Fruit fly (Drosophila melanogaster) whole organism, embryonic: ENCODE data around the gene CNMaR.
A peak's percentile ranks its signal among the peaks of the same experiment; 100 is the strongest.

Experiments
- Atf3 ChIP-seq: fragments of 200-800 bp; sonication (Bioruptor generic); optimal IDR thresholded peaks from 3 replicates; lab custom pipeline; 2016; ENCODE audit warnings: missing biosample characterization, missing genetic modification characterization
- Blimp-1 ChIP-seq: fragments of 200-800 bp; sonication (Bioruptor generic); optimal IDR thresholded peaks from 3 replicates; lab custom pipeline; 2018; ENCODE audit warnings: missing biosample characterization, missing genetic modification characterization, mild to moderate bottlenecking, moderate library complexity, missing genetic modification reagents
- BtbVII ChIP-seq: fragments of 200-800 bp; sonication (Bioruptor generic); optimal IDR thresholded peaks from 3 replicates; lab custom pipeline; 2017; ENCODE audit warnings: missing biosample characterization, mild to moderate bottlenecking, missing genetic modification characterization
- CG10147 ChIP-seq: fragments of 200-800 bp; sonication (Bioruptor generic); optimal IDR thresholded peaks from 2 replicates; lab custom pipeline; 2019; ENCODE audit warnings: missing biosample characterization, mild to moderate bottlenecking, missing genetic modification characterization, moderate library complexity
- CG10431 ChIP-seq: fragments of 200-800 bp; sonication (Bioruptor generic); optimal IDR thresholded peaks from 3 replicates; lab custom pipeline; 2018; ENCODE audit warnings: missing biosample characterization, mild to moderate bottlenecking, missing genetic modification characterization
- CG10959 ChIP-seq: fragments of 200-800 bp; sonication (Bioruptor generic); IDR thresholded peaks from 2 replicates; pipeline ENCODE4 v1.3.6; 2022; ENCODE audit warnings: missing biosample characterization, missing genetic modification characterization
- CG11085 ChIP-seq: fragments of 200-800 bp; sonication (Bioruptor generic); IDR thresholded peaks from 2 replicates; pipeline ENCODE4 v1.3.6; 2022; ENCODE audit warnings: missing biosample characterization, missing genetic modification characterization
- CG11398 ChIP-seq: fragments of 200-800 bp; sonication (Bioruptor generic); optimal IDR thresholded peaks from 2 replicates; lab custom pipeline; 2016; ENCODE audit warnings: missing biosample characterization, missing genetic modification characterization
- CG11456 ChIP-seq: fragments of 200-800 bp; sonication (Bioruptor generic); IDR thresholded peaks from 3 replicates; pipeline ENCODE4 v1.3.6; 2022; ENCODE audit warnings: missing biosample characterization, missing genetic modification characterization
- CG12769 ChIP-seq: fragments of 200-800 bp; sonication (Bioruptor generic); optimal IDR thresholded peaks from 2 replicates; lab custom pipeline; 2019; ENCODE audit warnings: missing biosample characterization, mild to moderate bottlenecking, missing genetic modification characterization, moderate library complexity
- CG12942 ChIP-seq: fragments of 200-800 bp; sonication (Bioruptor generic); optimal IDR thresholded peaks from 3 replicates; lab custom pipeline; 2016; ENCODE audit warnings: missing biosample characterization, missing genetic modification characterization
- CG13123 ChIP-seq: fragments of 200-800 bp; sonication (Bioruptor generic); optimal IDR thresholded peaks from 2 replicates; lab custom pipeline; 2016; ENCODE audit warnings: missing biosample characterization, missing genetic modification characterization
- CG2678 ChIP-seq: fragments of 200-800 bp; sonication (Bioruptor generic); optimal IDR thresholded peaks from 3 replicates; lab custom pipeline; 2019; ENCODE audit warnings: missing biosample characterization, mild to moderate bottlenecking, missing genetic modification characterization, moderate library complexity
- CG3847 ChIP-seq: fragments of 200-800 bp; sonication (Bioruptor generic); IDR thresholded peaks from 2 replicates; pipeline ENCODE4 v1.3.6; 2022; ENCODE audit warnings: missing biosample characterization, missing genetic modification characterization
- CG4707 ChIP-seq: fragments of 200-800 bp; sonication (Bioruptor generic); optimal IDR thresholded peaks from 2 replicates; lab custom pipeline; 2018; ENCODE audit warnings: missing biosample characterization, mild to moderate bottlenecking, missing genetic modification characterization, moderate library complexity
- CG6254 ChIP-seq: fragments of 200-800 bp; sonication (Bioruptor generic); optimal IDR thresholded peaks from 3 replicates; lab custom pipeline; 2017; ENCODE audit warnings: mild to moderate bottlenecking, missing biosample characterization, missing genetic modification reagents, missing genetic modification characterization
- CG7556 ChIP-seq: fragments of 200-800 bp; sonication (Bioruptor generic); optimal IDR thresholded peaks from 2 replicates; lab custom pipeline; 2017; ENCODE audit warnings: missing biosample characterization, mild to moderate bottlenecking, missing genetic modification characterization
- CG7963 ChIP-seq: fragments of 200-800 bp; sonication (Bioruptor generic); IDR thresholded peaks from 3 replicates; pipeline ENCODE4 v1.3.6; 2022; ENCODE audit warnings: missing biosample characterization, missing genetic modification characterization; ENCODE audit not compliant: partially characterized antibody
- CG8478 ChIP-seq: fragments of >200 bp; optimal IDR thresholded peaks from 2 replicates; lab custom pipeline; 2018
- Chrac-16 ChIP-seq: fragments of 200-800 bp; sonication (Bioruptor generic); optimal IDR thresholded peaks from 3 replicates; lab custom pipeline; 2016; ENCODE audit warnings: missing biosample characterization, missing genetic modification characterization
- Doc2 ChIP-seq: fragments of 200-800 bp; sonication (Bioruptor generic); IDR thresholded peaks from 2 replicates; pipeline ENCODE4 v1.3.6; 2022; ENCODE audit warnings: missing biosample characterization, missing genetic modification characterization
- H2.0 ChIP-seq: fragments of 200-800 bp; sonication (Bioruptor generic); IDR thresholded peaks from 2 replicates; pipeline ENCODE4 v1.3.6; 2022; ENCODE audit warnings: missing biosample characterization, missing genetic modification characterization
- HHEX ChIP-seq: fragments of 200-800 bp; sonication (Bioruptor generic); optimal IDR thresholded peaks from 3 replicates; lab custom pipeline; 2017; ENCODE audit warnings: missing biosample characterization, mild to moderate bottlenecking, missing genetic modification characterization, missing genetic modification reagents
- Hey ChIP-seq: fragments of 200-800 bp; sonication (Bioruptor generic); optimal IDR thresholded peaks from 3 replicates; lab custom pipeline; 2018; ENCODE audit warnings: missing biosample characterization, mild to moderate bottlenecking, missing genetic modification characterization
- Max ChIP-seq: fragments of 200-800 bp; sonication (Bioruptor generic); optimal IDR thresholded peaks from 2 replicates; lab custom pipeline; 2016; ENCODE audit warnings: missing biosample characterization, mild to moderate bottlenecking, missing genetic modification characterization
- Nf-YC ChIP-seq: fragments of 200-800 bp; optimal IDR thresholded peaks from 3 replicates; lab custom pipeline; 2019; ENCODE audit warnings: missing biosample characterization, mild to moderate bottlenecking, missing genetic modification characterization, moderate library complexity
- Sry-δ ChIP-seq: fragments of 200-800 bp; sonication (Bioruptor generic); optimal IDR thresholded peaks from 2 replicates; lab custom pipeline; 2016; ENCODE audit warnings: missing biosample characterization, missing genetic modification characterization
- Vsx1 ChIP-seq: fragments of 200-800 bp; sonication (Bioruptor generic); optimal IDR thresholded peaks from 2 replicates; lab custom pipeline; 2017; ENCODE audit warnings: missing biosample characterization, mild to moderate bottlenecking, missing genetic modification characterization, missing genetic modification reagents
- aop ChIP-seq: fragments of 200-800 bp; sonication (Bioruptor generic); IDR thresholded peaks from 2 replicates; pipeline ENCODE4 v1.3.6; 2022; ENCODE audit warnings: missing biosample characterization, missing genetic modification characterization
- bab2 ChIP-seq: fragments of 200-800 bp; sonication (Bioruptor generic); optimal IDR thresholded peaks from 2 replicates; lab custom pipeline; 2016; ENCODE audit warnings: missing biosample characterization, missing genetic modification characterization
- bbx ChIP-seq: fragments of 200-800 bp; sonication (Bioruptor generic); IDR thresholded peaks from 2 replicates; pipeline ENCODE4 v1.3.6; 2022; ENCODE audit warnings: missing biosample characterization, missing genetic modification characterization; ENCODE audit not compliant: partially characterized antibody
- cad ChIP-seq: fragments of >200 bp; optimal IDR thresholded peaks from 2 replicates; lab custom pipeline; 2017; ENCODE audit warnings: missing biosample characterization, missing genetic modification characterization
- cas ChIP-seq: fragments of 200-800 bp; sonication (Bioruptor generic); IDR thresholded peaks from 2 replicates; pipeline ENCODE4 v1.3.6; 2022; ENCODE audit warnings: missing biosample characterization, missing genetic modification characterization
- ci ChIP-seq: fragments of 200-800 bp; sonication (Bioruptor generic); IDR thresholded peaks from 3 replicates; pipeline ENCODE4 v1.3.6; 2022; ENCODE audit warnings: missing biosample characterization, missing genetic modification characterization
- fu2 ChIP-seq: fragments of 200-800 bp; sonication (Bioruptor generic); optimal IDR thresholded peaks from 2 replicates; lab custom pipeline; 2016; ENCODE audit warnings: missing biosample characterization, missing genetic modification characterization
- gcm2 ChIP-seq: fragments of 200-800 bp; sonication (Bioruptor generic); optimal IDR thresholded peaks from 2 replicates; lab custom pipeline; 2016; ENCODE audit warnings: missing biosample characterization, missing genetic modification characterization
- gsb-n ChIP-seq: fragments of 200-800 bp; sonication (Bioruptor generic); optimal IDR thresholded peaks from 3 replicates; lab custom pipeline; 2018; ENCODE audit warnings: missing biosample characterization, mild to moderate bottlenecking, missing genetic modification characterization
- ham ChIP-seq: fragments of 200-800 bp; sonication (Bioruptor generic); IDR thresholded peaks from 2 replicates; pipeline ENCODE4 v1.3.6; 2022; ENCODE audit warnings: missing biosample characterization, missing genetic modification characterization
- hth ChIP-seq: fragments of >200 bp; optimal IDR thresholded peaks from 2 replicates; lab custom pipeline; 2017; ENCODE audit warnings: inconsistent platforms
- jigr1 ChIP-seq: fragments of 200-800 bp; sonication (Bioruptor generic); IDR thresholded peaks from 3 replicates; pipeline ENCODE4 v1.3.6; 2022; ENCODE audit warnings: missing biosample characterization, missing genetic modification characterization
- jing ChIP-seq: fragments of 200-800 bp; sonication (Bioruptor generic); optimal IDR thresholded peaks from 2 replicates; lab custom pipeline; 2018; ENCODE audit warnings: missing biosample characterization, mild to moderate bottlenecking, missing genetic modification characterization
- lola ChIP-seq, 3 experiments: fragments of >200 bp in 2 of 3; fragments of 200-800 bp in 1 of 3; sonication (Bioruptor generic) in 1 of 3; optimal IDR thresholded peaks; 2 replicates each; lab custom pipeline; 2017 to 2019; ENCODE audit warnings: missing biosample characterization in 3 of 3, missing genetic modification characterization in 3 of 3, mild to moderate bottlenecking in 1 of 3, moderate library complexity in 1 of 3
- mam ChIP-seq: fragments of 200-800 bp; sonication (Bioruptor generic); optimal IDR thresholded peaks from 3 replicates; lab custom pipeline; 2016; ENCODE audit warnings: missing biosample characterization, missing genetic modification characterization
- pzg ChIP-seq: fragments of 200-800 bp; sonication (Bioruptor generic); optimal IDR thresholded peaks from 3 replicates; lab custom pipeline; 2018; ENCODE audit warnings: missing biosample characterization, mild to moderate bottlenecking, missing genetic modification characterization, moderate library complexity
- ro ChIP-seq: fragments of 200-800 bp; sonication (Bioruptor generic); IDR thresholded peaks from 2 replicates; pipeline ENCODE4 v1.3.6; 2022; ENCODE audit warnings: missing biosample characterization, missing genetic modification characterization
- slp2 ChIP-seq: fragments of 200-800 bp; sonication (Bioruptor generic); optimal IDR thresholded peaks from 2 replicates; lab custom pipeline; 2016; ENCODE audit warnings: missing biosample characterization, missing genetic modification characterization
- sr ChIP-seq: fragments of 200-800 bp; sonication (Bioruptor generic); IDR thresholded peaks from 3 replicates; pipeline ENCODE4 v1.3.6; 2022; ENCODE audit warnings: missing biosample characterization, missing genetic modification characterization
- stwl ChIP-seq: fragments of 200-800 bp; sonication (Bioruptor generic); optimal IDR thresholded peaks from 3 replicates; lab custom pipeline; 2018; ENCODE audit warnings: missing biosample characterization, mild to moderate bottlenecking, missing genetic modification characterization, moderate library complexity
- sug ChIP-seq: fragments of 200-800 bp; optimal IDR thresholded peaks from 2 replicates; lab custom pipeline; 2019; ENCODE audit warnings: missing biosample characterization, mild to moderate bottlenecking, missing genetic modification characterization, moderate library complexity
- twi ChIP-seq: fragments of 200-800 bp; optimal IDR thresholded peaks from 2 replicates; lab custom pipeline; 2019; ENCODE audit warnings: missing biosample characterization, mild to moderate bottlenecking, missing genetic modification characterization, moderate library complexity
- tx ChIP-seq: fragments of 200-800 bp; sonication (Bioruptor generic); optimal IDR thresholded peaks from 2 replicates; lab custom pipeline; 2016; ENCODE audit warnings: missing biosample characterization, missing genetic modification characterization
- unpg ChIP-seq: fragments of 200-800 bp; sonication (Bioruptor generic); optimal IDR thresholded peaks from 3 replicates; lab custom pipeline; 2018; ENCODE audit warnings: missing biosample characterization, mild to moderate bottlenecking, missing genetic modification characterization, moderate library complexity
- wor ChIP-seq: fragments of 200-800 bp; sonication (Bioruptor generic); IDR thresholded peaks from 2 replicates; pipeline ENCODE4 v1.3.6; 2022; ENCODE audit warnings: missing biosample characterization, missing genetic modification characterization

CNMaR gene

DNA sequence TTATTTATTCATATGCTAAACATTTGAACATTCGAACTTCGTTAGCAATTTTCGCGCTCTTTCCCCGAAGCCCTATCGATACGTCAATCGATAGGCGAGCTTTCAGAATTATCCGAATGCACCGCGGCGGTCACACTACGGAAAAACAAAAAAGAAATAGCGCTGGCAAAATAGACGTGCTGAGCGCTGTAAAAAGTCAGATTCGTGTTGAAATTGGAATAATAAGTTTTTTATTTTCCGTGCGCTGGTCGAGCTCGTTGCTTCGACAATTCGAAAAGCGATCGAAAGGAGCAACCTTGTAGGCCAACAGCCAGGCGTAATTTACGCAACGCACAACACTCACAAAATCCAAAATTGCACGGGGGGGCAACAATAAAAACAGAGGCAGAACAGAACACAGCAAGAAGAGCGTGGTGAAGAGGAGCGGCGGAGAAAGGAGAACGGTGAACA is 54.3 kb downstream of the CNMaR start, which contains the start of gene Ubc4 (continued):
- TF ChIP-seq unpg (GFP tag; lab: Kevin White, UChicago) (no peak), cad (GFP tag; lab: Kevin White, UChicago) (no peak), BtbVII (GFP tag; lab: Kevin White, UChicago) (no peak), fu2 (no peak), HHEX (GFP tag; lab: Kevin White, UChicago) (no peak), CG6254 (GFP tag; lab: Kevin White, UChicago) (no peak), CG4707 (GFP tag; lab: Kevin White, UChicago) (no peak), gsb-n (tag; lab: Kevin White, UChicago) (no peak), ro (GFP tag; lab: Robert Waterston, UW) (no peak), twi (tag; lab: Kevin White, UChicago) (no peak), Hey (tag; lab: Kevin White, UChicago) (no peak), mam (peak; percentile 26), bab2 (GFP tag; lab: Kevin White, UChicago) (no peak), CG10959 (no peak), Max (no peak), Sry-δ (GFP tag; lab: Kevin White, UChicago) (peak; percentile 86), CG3847 (peak; percentile 37), CG7963 (GFP tag; lab: Robert Waterston, UW) (peak; percentile 86), CG10147 (GFP tag; lab: Kevin White, UChicago) (no peak), CG11456 (no peak), gcm2 (no peak), CG8478 (no peak), lola (GFP tag; optimal IDR thresholded peaks at IDR 0.05; lab: Kevin White, UChicago) (no peak), slp2 (no peak), CG2678 (tag; lab: Kevin White, UChicago) (no peak), CG13123 (GFP tag; lab: Kevin White, UChicago) (no peak), CG11398 (GFP tag; lab: Kevin White, UChicago) (no peak), cas (GFP tag; lab: Robert Waterston, UW) (no peak), hth (no peak), ci (GFP tag; lab: Robert Waterston, UW) (peak; percentile 21; the same call in 1 of the 3 replicates), bbx (GFP tag; lab: Robert Waterston, UW) (peak; percentile 89), H2.0 (GFP tag; lab: Robert Waterston, UW) (no peak), Doc2 (GFP tag; lab: Robert Waterston, UW) (no peak), tx (GFP tag; lab: Kevin White, UChicago) (no peak), sr (GFP tag; lab: Robert Waterston, UW) (no peak), jigr1 (no peak), Blimp-1 (GFP tag; lab: Kevin White, UChicago) (no peak), CG10431 (GFP tag; lab: Kevin White, UChicago) (no peak), Vsx1 (GFP tag; lab: Kevin White, UChicago) (no peak), CG7556 (GFP tag; lab: Kevin White, UChicago) (no peak), CG12769 (tag; lab: Kevin White, UChicago) (no peak), jing (GFP tag; lab: Kevin White, UChicago) (no peak), wor (GFP tag; lab: Robert Waterston, UW) (no peak), Chrac-16 (GFP tag; lab: Kevin White, UChicago) (no peak), CG11085 (GFP tag; lab: Robert Waterston, UW) (no peak), aop (GFP tag; lab: Robert Waterston, UW) (no peak), stwl (tag; lab: Kevin White, UChicago) (peak; percentile 54), Atf3 (no peak), pzg (GFP tag; lab: Kevin White, UChicago) (peak; percentile 92), sug (tag; lab: Kevin White, UChicago) (peak; percentile 78), Nf-YC (tag; lab: Kevin White, UChicago) (peak; percentile 74), ham (no peak), CG12942 (no peak)
